Worm (Caenorhabditis elegans) whole organism, L4 larva: ENCODE measurements around the gene nhr-96.

ENCODE experiments used
- F26F4.8 ChIP-seq: fragments of 200-800 bp; sonication (Bioruptor generic); conservative IDR thresholded peaks from 2 replicates; pipeline ENCODE4 v1.3.6; 2022; ENCODE audit warnings: missing genetic modification characterization, missing compliant biosample characterization
- Y5F2A.4 ChIP-seq: fragments of 200-800 bp; sonication (Bioruptor generic); optimal IDR thresholded peaks from 2 replicates; lab custom pipeline; 2018; ENCODE audit warnings: mild to moderate bottlenecking, missing genetic modification characterization, missing compliant biosample characterization
- ZK337.2 ChIP-seq: fragments of 200-800 bp; sonication (Bioruptor generic); IDR thresholded peaks from 2 replicates; pipeline ENCODE4 v1.3.6; 2022; ENCODE audit warnings: missing genetic modification reagents, missing genetic modification characterization, missing compliant biosample characterization
- ZK546.5 ChIP-seq, 2 experiments: sonication (generic microtip); optimal IDR thresholded peaks; 2 replicates each; lab custom pipeline; 2017; ENCODE audit warnings: missing biosample characterization in 2 of 2, missing genetic modification characterization in 2 of 2
- aha-1 ChIP-seq: fragments of 150-350 bp; peaks from one replicate; lab custom pipeline; 2014; ENCODE audit warnings: missing biosample characterization, missing genetic modification characterization
- ama-1 ChIP-seq: fragments of 150-350 bp; optimal IDR thresholded peaks from 2 replicates; lab custom pipeline; 2014; ENCODE audit warnings: inconsistent platforms, mixed read lengths
- ces-1 ChIP-seq: fragments of 150-350 bp; sonication (generic microtip); optimal IDR thresholded peaks from 4 replicates; lab custom pipeline; 2014; ENCODE audit warnings: missing biosample characterization, missing genetic modification reagents, missing genetic modification characterization
- daf-12 ChIP-seq: fragments of 150-350 bp; optimal IDR thresholded peaks from 2 replicates; lab custom pipeline; 2014; ENCODE audit warnings: missing biosample characterization, missing genetic modification reagents, missing genetic modification characterization
- daf-16 ChIP-seq, 3 experiments: sonication (generic microtip); optimal IDR thresholded peaks; 2 replicates each; lab custom pipeline; 2016 to 2017; ENCODE audit warnings: missing genetic modification characterization in 3 of 3, missing genetic modification reagents in 3 of 3, mild to moderate bottlenecking in 2 of 3, missing compliant biosample characterization in 2 of 3, missing biosample characterization in 1 of 3, moderate library complexity in 1 of 3
- daf-19 ChIP-seq: fragments of 200-800 bp; sonication (Bioruptor generic); conservative IDR thresholded peaks from 2 replicates; pipeline ENCODE4 v1.3.6; 2022; ENCODE audit warnings: missing genetic modification characterization, missing compliant biosample characterization
- daf-8 ChIP-seq: fragments of 200-800 bp; sonication (Bioruptor generic); IDR thresholded peaks from 2 replicates; pipeline ENCODE4 v1.3.6; 2022; ENCODE audit warnings: missing genetic modification characterization, missing compliant biosample characterization
- dmd-6 ChIP-seq: fragments of 200-800 bp; sonication (Bioruptor generic); IDR thresholded peaks from 2 replicates; pipeline ENCODE4 v1.3.6; 2022; ENCODE audit warnings: missing genetic modification reagents, missing genetic modification characterization, missing compliant biosample characterization
- dve-1 ChIP-seq: sonication (generic microtip); optimal IDR thresholded peaks from 2 replicates; lab custom pipeline; 2017; ENCODE audit warnings: antibody characterized with exemption, mild to moderate bottlenecking, missing genetic modification characterization, missing compliant biosample characterization; ENCODE audit not compliant: insufficient read depth
- fos-1 ChIP-seq: fragments of 150-350 bp; optimal IDR thresholded peaks from 2 replicates; lab custom pipeline; 2014; ENCODE audit warnings: missing biosample characterization, missing genetic modification characterization
- hif-1 ChIP-seq, 2 experiments: sonication (generic microtip); optimal IDR thresholded peaks; 2 replicates each; lab custom pipeline; 2016 to 2017; ENCODE audit warnings: missing compliant biosample characterization in 2 of 2, missing genetic modification characterization in 2 of 2, missing genetic modification reagents in 2 of 2, missing genotype in 2 of 2, mild to moderate bottlenecking in 1 of 2
- hlh-30 ChIP-seq: sonication (generic microtip); optimal IDR thresholded peaks from 2 replicates; lab custom pipeline; 2017; ENCODE audit warnings: antibody characterized with exemption, mild to moderate bottlenecking, missing genetic modification characterization, missing compliant biosample characterization; ENCODE audit not compliant: insufficient read depth
- hmg-1.1 ChIP-seq: fragments of 200-800 bp; sonication (Bioruptor generic); IDR thresholded peaks from 2 replicates; pipeline ENCODE4 v1.3.6; 2022; ENCODE audit warnings: missing genetic modification reagents, missing genetic modification characterization, missing compliant biosample characterization
- lin-1 ChIP-seq: fragments of 200-800 bp; sonication (Bioruptor generic); IDR thresholded peaks from 2 replicates; pipeline ENCODE4 v1.3.6; 2022; ENCODE audit warnings: missing genetic modification reagents, missing genetic modification characterization, missing compliant biosample characterization
- lin-29 ChIP-seq: fragments of 200-800 bp; sonication (Bioruptor generic); IDR thresholded peaks from 2 replicates; pipeline ENCODE4 v1.3.6; 2022; ENCODE audit warnings: missing genetic modification reagents, missing genetic modification characterization, missing compliant biosample characterization
- lin-39 ChIP-seq: fragments of 150-350 bp; optimal IDR thresholded peaks from 2 replicates; lab custom pipeline; 2014; ENCODE audit warnings: missing biosample characterization, missing genetic modification reagents, missing genetic modification characterization
- lsy-2 ChIP-seq, 2 experiments: fragments of 150-350 bp in 1 of 2; sonication (generic microtip) in 1 of 2; optimal IDR thresholded peaks; 2 replicates each; lab custom pipeline; 2014 to 2017; ENCODE audit warnings: missing biosample characterization in 2 of 2, missing genetic modification characterization in 2 of 2
- madf-9 ChIP-seq: fragments of 200-800 bp; sonication (Bioruptor generic); conservative IDR thresholded peaks from 2 replicates; pipeline ENCODE4 v1.3.6; 2022; ENCODE audit warnings: missing genetic modification reagents, missing genetic modification characterization, missing compliant biosample characterization
- mdl-1 ChIP-seq, 2 experiments: fragments of 150-350 bp in 1 of 2; sonication (generic microtip) in 1 of 2; optimal IDR thresholded peaks; 2 replicates each; lab custom pipeline; 2014 to 2017; ENCODE audit warnings: missing biosample characterization in 2 of 2, missing genetic modification characterization in 2 of 2
- mep-1 ChIP-seq: fragments of 150-350 bp; sonication (generic microtip); optimal IDR thresholded peaks from 3 replicates; lab custom pipeline; 2014; ENCODE audit warnings: missing biosample characterization, missing genetic modification characterization
- mes-2 ChIP-seq: sonication (generic microtip); optimal IDR thresholded peaks from 2 replicates; lab custom pipeline; 2016; ENCODE audit warnings: missing genotype, mild to moderate bottlenecking, missing genetic modification characterization, missing compliant biosample characterization; ENCODE audit not compliant: poor library complexity, severe bottlenecking
- mxl-2 ChIP-seq: fragments of 200-800 bp; sonication (Bioruptor generic); conservative IDR thresholded peaks from 2 replicates; pipeline ENCODE4 v1.3.6; 2022; ENCODE audit warnings: missing genetic modification reagents, missing genetic modification characterization, missing compliant biosample characterization
- mxl-3 ChIP-seq: fragments of 200-800 bp; sonication (Bioruptor generic); optimal IDR thresholded peaks from 2 replicates; lab custom pipeline; 2018; ENCODE audit warnings: mild to moderate bottlenecking, missing genetic modification characterization, missing compliant biosample characterization
- nhr-10 ChIP-seq: fragments of 150-350 bp; optimal IDR thresholded peaks from 2 replicates; lab custom pipeline; 2014; ENCODE audit warnings: missing biosample characterization, missing genetic modification characterization
- nhr-111 ChIP-seq: fragments of 200-800 bp; sonication (Bioruptor generic); optimal IDR thresholded peaks from 2 replicates; lab custom pipeline; 2018; ENCODE audit warnings: mild to moderate bottlenecking, missing genetic modification characterization, missing compliant biosample characterization
- nhr-28 ChIP-seq: fragments of 150-350 bp; optimal IDR thresholded peaks from 2 replicates; lab custom pipeline; 2014; ENCODE audit warnings: missing biosample characterization, missing genetic modification characterization
- nhr-6 ChIP-seq: fragments of 150-350 bp; optimal IDR thresholded peaks from 2 replicates; lab custom pipeline; 2014; ENCODE audit warnings: missing biosample characterization, missing genetic modification characterization
- nhr-77 ChIP-seq: fragments of 150-350 bp; optimal IDR thresholded peaks from 2 replicates; lab custom pipeline; 2014; ENCODE audit warnings: missing biosample characterization, missing genetic modification characterization
- pqm-1 ChIP-seq: sonication (generic microtip); optimal IDR thresholded peaks from 2 replicates; lab custom pipeline; 2017; ENCODE audit warnings: missing biosample characterization, missing genetic modification characterization
- spr-1 ChIP-seq: sonication (generic microtip); optimal IDR thresholded peaks from 2 replicates; lab custom pipeline; 2016; ENCODE audit warnings: mild to moderate bottlenecking, missing genetic modification characterization, missing compliant biosample characterization
- tag-97 ChIP-seq: fragments of 200-800 bp; sonication (Bioruptor generic); IDR thresholded peaks from 2 replicates; pipeline ENCODE4 v1.3.6; 2022; ENCODE audit warnings: missing genetic modification characterization, missing compliant biosample characterization
- tra-1 ChIP-seq: fragments of 200-800 bp; sonication (Bioruptor generic); IDR thresholded peaks from 2 replicates; pipeline ENCODE4 v1.3.6; 2022; ENCODE audit warnings: missing genetic modification reagents, missing genetic modification characterization, missing compliant biosample characterization
- unc-130 ChIP-seq: sonication (generic microtip); optimal IDR thresholded peaks from 2 replicates; lab custom pipeline; 2016; ENCODE audit warnings: missing genetic modification reagents, missing genetic modification characterization, missing compliant biosample characterization
- unc-62 ChIP-seq, 3 experiments: fragments of 150-350 bp in 1 of 3; sonication (generic microtip); optimal IDR thresholded peaks in 2 of 3; peaks in 1 of 3; 1 replicate in 1 of 3; 2 replicates in 2 of 3; lab custom pipeline; 2014 to 2017; ENCODE audit warnings: missing biosample characterization in 3 of 3, missing genetic modification characterization in 3 of 3, missing genetic modification reagents in 3 of 3, missing genotype in 1 of 3
- vab-7 ChIP-seq: fragments of 200-800 bp; sonication (Bioruptor generic); IDR thresholded peaks from 2 replicates; pipeline ENCODE4 v1.3.6; 2022; ENCODE audit warnings: missing genetic modification reagents, missing genetic modification characterization, missing compliant biosample characterization
- zfp-3 ChIP-seq: fragments of 200-800 bp; sonication (Bioruptor generic); conservative IDR thresholded peaks from 2 replicates; pipeline ENCODE4 v1.3.6; 2022; ENCODE audit warnings: missing genetic modification reagents, missing genetic modification characterization, missing compliant biosample characterization
- zip-11 ChIP-seq: fragments of 200-800 bp; sonication (Bioruptor generic); IDR thresholded peaks from 2 replicates; pipeline ENCODE4 v1.3.6; 2022; ENCODE audit warnings: missing genetic modification characterization, missing compliant biosample characterization
- zip-2 ChIP-seq: fragments of 150-350 bp; optimal IDR thresholded peaks from 2 replicates; lab custom pipeline; 2014; ENCODE audit warnings: missing biosample characterization, missing genetic modification characterization

The nhr-96 gene

ce11 chrV:2278052-2278451, 44.8 kb downstream of the nhr-96 start, which contains the start of gene nhr-59 (continued):
- TF ChIP-seq zfp-3 (GFP tag; lab: Robert Waterston, UW) (no peak), ZK337.2 (no peak), nhr-77 (tag; lab: Kevin White, UChicago) (no peak), dmd-6 (GFP tag; lab: Robert Waterston, UW) (peak; percentile 26; the same call in 1 of the 2 replicates), mxl-2 (no peak), mep-1 (tag; lab: Kevin White, UChicago) (no peak), mes-2 (tag; lab: Kevin White, UChicago) (peak; percentile 7), unc-130 (GFP tag; lab: Kevin White, UChicago) (no peak), tra-1 (GFP tag; lab: Robert Waterston, UW) (no peak), lin-29 (GFP tag; lab: Robert Waterston, UW) (no peak), daf-8 (no peak), zip-11 (GFP tag; lab: Robert Waterston, UW) (no peak), F26F4.8 (GFP tag; lab: Robert Waterston, UW) (no peak), ZK546.5 (tag; optimal IDR thresholded peaks at IDR 0.05; lab: Kevin White, UChicago) (no peak), vab-7 (GFP tag; lab: Robert Waterston, UW) (no peak), mxl-3 (GFP tag; lab: Kevin White, UChicago) (no peak)

DNA sequence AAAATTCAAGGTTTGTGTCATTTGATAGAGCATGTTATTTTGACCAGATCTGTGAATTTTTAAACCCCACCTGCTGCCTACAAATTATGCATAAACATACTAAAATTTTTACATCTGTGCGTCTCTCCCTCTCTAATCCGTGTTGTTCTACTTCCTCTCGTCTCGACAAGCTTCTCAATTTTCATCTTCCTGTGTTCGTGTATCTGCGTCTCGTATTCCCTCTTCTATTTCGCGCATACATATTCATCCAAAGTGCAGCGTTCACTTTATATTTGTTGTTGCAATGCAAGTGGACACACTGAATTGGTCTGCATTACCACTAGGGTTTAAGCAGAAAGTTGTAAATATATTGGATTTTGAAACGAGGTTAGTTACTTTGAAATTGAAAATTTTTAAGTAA, 45.3 kb downstream of the nhr-96 start, which contains the start of gene fbxa-137:
Gene fbxa-137, plus strand, starts transcription at position 274 of the 400 bp plus-strand sequence.
- TF ChIP-seq unc-62 (GFP tag; optimal IDR thresholded peaks at IDR 0.05 in 1 of 2; lab: Kevin White, UChicago) = peak in 1 of 2 experiments; percentile 69
- no peak for TF ChIP-seq unc-62 (tag; optimal IDR thresholded peaks at IDR 0.05; lab: Kevin White, UChicago)
- TF ChIP-seq madf-9 (GFP tag; lab: Robert Waterston, UW) = no peak

DNA sequence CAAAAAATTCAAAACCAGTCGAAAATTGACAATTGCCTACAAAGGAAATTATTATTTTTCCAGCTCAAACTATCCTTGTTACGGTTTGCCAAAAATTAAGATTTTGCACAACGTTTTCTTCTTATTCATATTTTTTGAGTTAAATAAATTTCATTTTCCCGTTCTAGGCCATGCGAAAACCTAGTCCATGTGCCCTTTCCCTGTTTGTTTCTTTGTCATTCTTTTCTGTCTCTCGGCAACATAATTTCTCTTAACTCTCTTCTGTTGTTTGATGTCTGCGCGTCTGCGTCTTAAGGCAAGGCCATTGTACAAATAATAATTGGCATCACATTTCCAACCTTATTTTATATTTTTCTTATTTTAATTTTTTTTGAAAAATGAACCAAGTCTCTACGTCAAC, 48.2 kb downstream of the nhr-96 start, which contains the start of gene nhr-228:
Gene nhr-228, plus strand, starts transcription at position 261 of the 400 bp plus-strand sequence.
- TF ChIP-seq tag-97 (no peak), ama-1 (no peak), Y5F2A.4 (no peak), dve-1 (tag; lab: Kevin White, UChicago) (peak; percentile 55), nhr-6 (tag; lab: Kevin White, UChicago) (peak; percentile 21), aha-1 (tag; lab: Kevin White, UChicago) (peak; percentile 90), lin-1 (GFP tag; lab: Robert Waterston, UW) (no peak), hlh-30 (tag; lab: Kevin White, UChicago) (peak; percentile 47), daf-16 (GFP tag; optimal IDR thresholded peaks at IDR 0.05; lab: Kevin White, UChicago) (no peak), daf-16 (tag; optimal IDR thresholded peaks at IDR 0.05; lab: Kevin White, UChicago) (peak; percentile 49), lin-39 (no peak), nhr-111 (no peak), mdl-1 (tag; optimal IDR thresholded peaks at IDR 0.05; lab: Kevin White, UChicago) (peak in 1 of 2 experiments; percentile 58), ces-1 (GFP tag; lab: Kevin White, UChicago) (no peak), ZK337.2 (no peak), zip-2 (tag; lab: Kevin White, UChicago) (no peak), mes-2 (tag; lab: Kevin White, UChicago) (peak; percentile 68), mep-1 (tag; lab: Kevin White, UChicago) (peak; percentile 62), hif-1 (tag; optimal IDR thresholded peaks at IDR 0.05; lab: Kevin White, UChicago) (peak in 1 of 2 experiments; percentile 12), hmg-1.1 (GFP tag; lab: Robert Waterston, UW) (0 out of 2 replicates have a peak, but pooled peaks have one; percentile 28), nhr-10 (tag; lab: Kevin White, UChicago) (no peak), pqm-1 (tag; lab: Kevin White, UChicago) (peak; percentile 57), daf-12 (no peak), daf-19 (GFP tag; lab: Robert Waterston, UW) (no peak), mxl-2 (no peak), lsy-2 (tag; optimal IDR thresholded peaks at IDR 0.05; lab: Kevin White, UChicago) (peak in 1 of 2 experiments; percentile 54), fos-1 (tag; lab: Kevin White, UChicago) (no peak), nhr-28 (tag; lab: Kevin White, UChicago) (peak; percentile 81), spr-1 (tag; lab: Kevin White, UChicago) (no peak)
